Fruit fly (Drosophila melanogaster): ENCODE measurements around the gene FER.

Gene FER

DNA sequence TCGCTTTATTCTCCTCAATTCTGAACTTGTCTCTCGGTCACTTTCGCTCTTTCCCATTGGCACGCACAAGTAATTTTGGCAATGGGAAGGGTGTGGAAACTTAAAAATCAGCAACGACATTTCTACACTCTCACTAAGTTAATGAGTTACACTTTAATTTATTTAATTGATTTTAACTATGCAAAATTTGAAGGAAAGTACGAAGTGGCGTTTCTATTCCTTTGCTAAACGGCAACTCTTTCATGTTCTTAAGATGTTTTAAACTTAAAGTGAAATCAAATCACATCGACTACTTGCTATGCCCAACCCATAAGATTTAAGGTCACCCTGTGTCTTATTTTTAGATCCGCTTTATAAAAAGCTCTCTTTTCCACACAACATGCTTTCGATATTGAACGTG lies 23.9 kb downstream of the FER start (continued):
- TF ChIP-seq HLHmδ (GFP tag; optimal IDR thresholded peaks at IDR 0.05) (no peak), cwo (GFP tag; optimal IDR thresholded peaks at IDR 0.05) (peak; percentile 52), chif (GFP tag; optimal IDR thresholded peaks at IDR 0.05) (peak in 1 of 2 experiments; percentile 26), CG13424 (tag; optimal IDR thresholded peaks at IDR 0.05) (peak; percentile 70), pb (GFP tag; optimal IDR thresholded peaks at IDR 0.05) (no peak), CTCF (GFP tag; optimal IDR thresholded peaks at IDR 0.05) (no peak), Fer1 (GFP tag; optimal IDR thresholded peaks at IDR 0.05) (peak; percentile 72), dimm (GFP tag; IDR thresholded peaks at IDR 0.05) (no peak), ab (GFP tag; optimal IDR thresholded peaks at IDR 0.05) (no peak), CG43689 (GFP tag; IDR thresholded peaks at IDR 0.05) (peak; percentile 48; the same call in 1 of the 2 replicates), CG4854 (GFP tag; optimal IDR thresholded peaks at IDR 0.05) (peak; percentile 1), so (GFP tag; IDR thresholded peaks at IDR 0.05) (peak; percentile 71), CG3281 (GFP tag; optimal IDR thresholded peaks at IDR 0.05) (peak; percentile 71), CG10321 (GFP tag; IDR thresholded peaks at IDR 0.05) (no peak), CG8281 (tag; optimal IDR thresholded peaks at IDR 0.05) (no peak), CG8290 (GFP tag; optimal IDR thresholded peaks at IDR 0.05) (no peak), CG8290 (tag; optimal IDR thresholded peaks at IDR 0.05) (no peak), mirr (GFP tag; optimal IDR thresholded peaks at IDR 0.05) (no peak), CG5953 (GFP tag; IDR thresholded peaks at IDR 0.05) (0 out of 2 replicates have a peak, but pooled peaks have one; percentile 8), CG12155 (GFP tag; optimal IDR thresholded peaks at IDR 0.05) (peak; percentile 41), Dad (GFP tag; optimal IDR thresholded peaks at IDR 0.05) (no peak), lmd (GFP tag; IDR thresholded peaks at IDR 0.05) (peak; percentile 70; the same call in 1 of the 2 replicates), CG11093 (GFP tag; IDR thresholded peaks at IDR 0.05) (no peak), ftz-f1 (GFP tag; optimal IDR thresholded peaks at IDR 0.05) (no peak), zfh1 (GFP tag; IDR thresholded peaks at IDR 0.05) (peak; percentile 35; the same call in 1 of the 3 replicates), MBD-R2 (GFP tag; IDR thresholded peaks at IDR 0.05) (peak; percentile 19; the same call in 1 of the 2 replicates), Antp (GFP tag; optimal IDR thresholded peaks at IDR 0.05) (peak; percentile 23), caup (GFP tag; optimal IDR thresholded peaks at IDR 0.05; ENCODE audit: severe bottlenecking) (peak; percentile 24), CG10462 (GFP tag; optimal IDR thresholded peaks at IDR 0.05) (no peak), CG6854 (GFP tag; optimal IDR thresholded peaks at IDR 0.05) (peak; percentile 22), exex (tag; optimal IDR thresholded peaks at IDR 0.05) (no peak), CG7839 (tag; optimal IDR thresholded peaks at IDR 0.05) (peak; percentile 60), CG11695 (GFP tag; IDR thresholded peaks at IDR 0.05) (peak; percentile 58; the same call in 1 of the 3 replicates), slou (GFP tag; optimal IDR thresholded peaks at IDR 0.05) (peak; percentile 5), H2.0 (GFP tag; IDR thresholded peaks at IDR 0.05) (peak; percentile 13; the same call in 1 of the 2 replicates), aop (GFP tag; IDR thresholded peaks at IDR 0.05) (no peak), CG2712 (tag; optimal IDR thresholded peaks at IDR 0.05) (peak; percentile 45), ara (GFP tag; IDR thresholded peaks at IDR 0.05) (no peak), nerfin-2 (GFP tag; IDR thresholded peaks at IDR 0.05; ENCODE audit: partially characterized antibody) (no peak), CG33213 (GFP tag; optimal IDR thresholded peaks at IDR 0.05) (no peak), CG18619 (GFP tag; optimal IDR thresholded peaks at IDR 0.05) (peak; percentile 6), lbe (GFP tag; optimal IDR thresholded peaks at IDR 0.05) (no peak), CG31224 (GFP tag; IDR thresholded peaks at IDR 0.05) (peak; percentile 43; the same call in 1 of the 2 replicates), fd3F (GFP tag; optimal IDR thresholded peaks at IDR 0.05) (peak; percentile 65), ERR (GFP tag; optimal IDR thresholded peaks at IDR 0.05) (peak; percentile 48), bigmax (GFP tag; optimal IDR thresholded peaks at IDR 0.05) (no peak), CG11085 (GFP tag; IDR thresholded peaks at IDR 0.05) (no peak), CG14014 (GFP tag; IDR thresholded peaks at IDR 0.05) (peak; percentile 46; the same call in 1 of the 2 replicates), CG3838 (GFP tag; optimal IDR thresholded peaks at IDR 0.05) (no peak), HLH3B (GFP tag; IDR thresholded peaks at IDR 0.05) (peak; percentile 45), scrt (GFP tag; optimal IDR thresholded peaks at IDR 0.05) (peak; percentile 44), lilli (GFP tag; optimal IDR thresholded peaks at IDR 0.05) (peak; percentile 67)

Data from whole organism, embryonic.